Worm (Caenorhabditis elegans) whole organism, L4/young adult: ENCODE measurements around the gene ced-4.

ENCODE experiments used
- dao-5 ChIP-seq: sonication (generic microtip); optimal IDR thresholded peaks from 2 replicates; lab custom pipeline; 2016; ENCODE audit warnings: missing genotype, missing genetic modification characterization, moderate library complexity, missing compliant biosample characterization
- him-1 ChIP-seq: sonication (generic microtip); optimal IDR thresholded peaks from 2 replicates; lab custom pipeline; 2016; ENCODE audit warnings: missing genotype, missing genetic modification reagents, missing genetic modification characterization, missing compliant biosample characterization

- TF ChIP-seq him-1 = no peak
- no peak for TF ChIP-seq dao-5 (tag; lab: Kevin White, UChicago)
These were observed 44.0 kb upstream of the ced-4 start for ce11 chrIII:4808089-4808488.
